Fruit fly (Drosophila melanogaster) whole organism, wandering third instar larva: Measurements from ENCODE around the gene CG8032.
A peak's percentile ranks its signal among the peaks of the same experiment; 100 is the strongest.

Experiments
- Abd-B ChIP-seq: fragments of >200 bp; optimal IDR thresholded peaks from 2 replicates; lab custom pipeline; 2017; ENCODE audit warnings: missing biosample characterization, missing genetic modification characterization
- CG32264 ChIP-seq: fragments of 200-800 bp; sonication (Bioruptor generic); optimal IDR thresholded peaks from 2 replicates; lab custom pipeline; 2016; ENCODE audit warnings: missing biosample characterization, missing genetic modification characterization
- Dfd ChIP-seq: fragments of >200 bp; optimal IDR thresholded peaks from 2 replicates; lab custom pipeline; 2017; ENCODE audit warnings: missing biosample characterization, missing genetic modification characterization
- GATAd ChIP-seq: sonication (Bioruptor generic); optimal IDR thresholded peaks from 2 replicates; lab custom pipeline; 2016; ENCODE audit warnings: missing biosample characterization, missing genetic modification characterization
- HLH106 ChIP-seq: fragments of 200-800 bp; optimal IDR thresholded peaks from 3 replicates; lab custom pipeline; 2019; ENCODE audit warnings: missing biosample characterization, mild to moderate bottlenecking, missing genetic modification characterization, moderate library complexity
- Hnf4 ChIP-seq: fragments of 200-800 bp; sonication (Bioruptor generic); optimal IDR thresholded peaks from 2 replicates; lab custom pipeline; 2016; ENCODE audit warnings: missing biosample characterization, mild to moderate bottlenecking, missing genetic modification characterization
- Hr78 ChIP-seq: fragments of >200 bp; optimal IDR thresholded peaks from 2 replicates; lab custom pipeline; 2017; ENCODE audit warnings: missing biosample characterization, missing genetic modification characterization
- Hr83 ChIP-seq: fragments of 200-300 bp; sonication (Bioruptor generic); optimal IDR thresholded peaks from 2 replicates; lab custom pipeline; 2016; ENCODE audit warnings: missing biosample characterization, mild to moderate bottlenecking, missing genetic modification characterization, moderate library complexity; ENCODE audit not compliant: poor library complexity, severe bottlenecking
- Jra ChIP-seq: sonication (Bioruptor generic); optimal IDR thresholded peaks from 2 replicates; lab custom pipeline; 2016; ENCODE audit warnings: missing biosample characterization, missing genetic modification characterization
- N ChIP-seq: fragments of >200 bp; optimal IDR thresholded peaks from 2 replicates; lab custom pipeline; 2018; ENCODE audit warnings: missing biosample characterization, missing external identifiers, missing genetic modification characterization
- OdsH ChIP-seq: fragments of 200-800 bp; sonication (Bioruptor generic); optimal IDR thresholded peaks from 2 replicates; lab custom pipeline; 2016; ENCODE audit warnings: missing biosample characterization, mild to moderate bottlenecking, missing genetic modification characterization
- Rel ChIP-seq, 2 experiments: fragments of 200-800 bp; sonication (Bioruptor generic) in 1 of 2; optimal IDR thresholded peaks; 2 replicates in 1 of 2; 3 replicates in 1 of 2; lab custom pipeline; 2016 to 2019; ENCODE audit warnings: mild to moderate bottlenecking in 2 of 2, missing biosample characterization in 2 of 2, missing genetic modification characterization in 2 of 2, moderate library complexity in 1 of 2
- Sp1 ChIP-seq: fragments of 200-800 bp; sonication (Bioruptor generic); optimal IDR thresholded peaks from 3 replicates; lab custom pipeline; 2019; ENCODE audit warnings: missing biosample characterization, mild to moderate bottlenecking, missing genetic modification characterization, moderate library complexity
- br ChIP-seq: fragments of 200-800 bp; sonication (Bioruptor generic); optimal IDR thresholded peaks from 2 replicates; lab custom pipeline; 2016; ENCODE audit warnings: missing biosample characterization, missing genetic modification characterization
- brk ChIP-seq: fragments of 200-800 bp; sonication (Bioruptor generic); optimal IDR thresholded peaks from 2 replicates; lab custom pipeline; 2016; ENCODE audit warnings: missing biosample characterization, mild to moderate bottlenecking, missing genetic modification characterization
- dl ChIP-seq, 2 experiments: fragments of 175-275, 200-275 bp in 1 of 2; fragments of 200-275 bp in 1 of 2; sonication (Bioruptor generic); optimal IDR thresholded peaks; lab custom pipeline; 2018; ENCODE audit warnings: mild to moderate bottlenecking in 2 of 2, missing biosample characterization in 2 of 2, missing genetic modification characterization in 2 of 2, moderate library complexity in 2 of 2; ENCODE audit not compliant: partially characterized antibody in 2 of 2, insufficient read depth in 1 of 2
- dmrt93B ChIP-seq: fragments of 200-800 bp; sonication (Bioruptor generic); optimal IDR thresholded peaks from 2 replicates; lab custom pipeline; 2018; ENCODE audit warnings: missing biosample characterization, mild to moderate bottlenecking, missing genetic modification characterization
- dsf ChIP-seq: sonication (Bioruptor generic); optimal IDR thresholded peaks from 2 replicates; lab custom pipeline; 2016; ENCODE audit warnings: missing biosample characterization, missing genetic modification characterization, borderline replicate concordance
- ey ChIP-seq: fragments of 200-800 bp; sonication (Bioruptor generic); optimal IDR thresholded peaks from 2 replicates; lab custom pipeline; 2016; ENCODE audit warnings: missing biosample characterization, missing genetic modification characterization
- foxo ChIP-seq, 2 experiments: fragments of 200-800 bp; sonication (Bioruptor generic); optimal IDR thresholded peaks; 2 replicates in 1 of 2; 3 replicates in 1 of 2; lab custom pipeline; 2016 to 2017; ENCODE audit warnings: missing biosample characterization in 2 of 2, missing genetic modification characterization in 2 of 2
- fru ChIP-seq: fragments of 200-800 bp; sonication (Bioruptor generic); optimal IDR thresholded peaks from 3 replicates; lab custom pipeline; 2016; ENCODE audit warnings: missing biosample characterization, mild to moderate bottlenecking, missing genetic modification characterization
- h ChIP-seq: fragments of 200-800 bp; sonication (Bioruptor generic); optimal IDR thresholded peaks from 3 replicates; lab custom pipeline; 2016; ENCODE audit warnings: missing biosample characterization, mild to moderate bottlenecking, missing genetic modification characterization
- lola ChIP-seq: fragments of >200 bp; optimal IDR thresholded peaks from 2 replicates; lab custom pipeline; 2017; ENCODE audit warnings: missing biosample characterization, missing genetic modification characterization
- psq ChIP-seq: fragments of 200-800 bp; sonication (Bioruptor generic); optimal IDR thresholded peaks from 3 replicates; lab custom pipeline; 2017; ENCODE audit warnings: missing biosample characterization, mild to moderate bottlenecking, missing genetic modification characterization, moderate library complexity
- rgr ChIP-seq: fragments of 200-800 bp; sonication (Bioruptor generic); optimal IDR thresholded peaks from 3 replicates; lab custom pipeline; 2016; ENCODE audit warnings: missing biosample characterization, mild to moderate bottlenecking, missing genetic modification characterization
- sage ChIP-seq: fragments of 200-800 bp; sonication (Bioruptor generic); optimal IDR thresholded peaks from 2 replicates; lab custom pipeline; 2016; ENCODE audit warnings: missing biosample characterization, mild to moderate bottlenecking, missing genetic modification characterization
- sv ChIP-seq: fragments of 200-800 bp; sonication (Bioruptor generic); optimal IDR thresholded peaks from 3 replicates; lab custom pipeline; 2016; ENCODE audit warnings: missing biosample characterization, missing genetic modification characterization
- woc ChIP-seq: sonication (Bioruptor generic); optimal IDR thresholded peaks from 2 replicates; lab custom pipeline; 2016; ENCODE audit warnings: missing biosample characterization, mild to moderate bottlenecking, missing genetic modification characterization

The CG8032 gene

DNA sequence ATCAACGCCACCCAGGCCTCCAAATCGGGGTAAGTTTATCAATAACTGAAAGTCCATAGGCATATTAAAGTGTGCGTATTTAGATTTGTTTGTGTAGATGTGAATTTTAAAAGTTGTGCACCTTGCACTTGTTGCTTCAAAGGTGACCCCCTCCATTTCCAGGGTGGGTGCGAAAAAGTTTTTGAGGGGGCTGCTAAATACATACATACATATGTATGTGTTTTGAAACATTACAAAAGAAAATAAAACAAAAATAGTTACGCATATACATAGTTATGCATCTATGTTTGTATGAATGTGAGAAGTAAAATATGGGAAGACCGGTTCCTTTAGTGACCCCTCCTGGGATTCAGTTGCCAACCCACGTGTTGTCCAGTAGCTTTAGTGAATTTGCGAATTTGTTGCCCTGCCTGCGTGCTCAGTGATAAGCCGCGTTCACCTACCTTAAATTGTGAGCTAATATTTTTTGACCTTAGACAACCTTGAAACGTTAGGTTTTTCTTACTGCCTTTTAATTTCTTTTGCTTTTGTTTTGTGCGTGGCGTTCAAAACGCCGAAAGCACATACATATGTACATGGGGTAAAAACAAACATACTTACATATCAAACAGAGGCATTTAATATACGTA is 6.1 kb downstream of the CG8032 start:
- TF ChIP-seq Rel (GFP tag; optimal IDR thresholded peaks at IDR 0.05; lab: Kevin White, UChicago) (peak; percentile 24), Rel (tag; optimal IDR thresholded peaks at IDR 0.05; lab: Kevin White, UChicago) (no peak), ey (peak; percentile 54), lola (GFP tag; lab: Kevin White, UChicago) (no peak), h (GFP tag; lab: Kevin White, UChicago) (peak; percentile 67), Hnf4 (GFP tag; lab: Kevin White, UChicago) (peak; percentile 29), foxo (GFP tag; optimal IDR thresholded peaks at IDR 0.05; lab: Kevin White, UChicago) (peak; percentile 8 to 48), br (GFP tag; lab: Kevin White, UChicago) (no peak), CG32264 (GFP tag; lab: Kevin White, UChicago) (peak; percentile 31), rgr (GFP tag; lab: Kevin White, UChicago) (peak; percentile 28)

DNA sequence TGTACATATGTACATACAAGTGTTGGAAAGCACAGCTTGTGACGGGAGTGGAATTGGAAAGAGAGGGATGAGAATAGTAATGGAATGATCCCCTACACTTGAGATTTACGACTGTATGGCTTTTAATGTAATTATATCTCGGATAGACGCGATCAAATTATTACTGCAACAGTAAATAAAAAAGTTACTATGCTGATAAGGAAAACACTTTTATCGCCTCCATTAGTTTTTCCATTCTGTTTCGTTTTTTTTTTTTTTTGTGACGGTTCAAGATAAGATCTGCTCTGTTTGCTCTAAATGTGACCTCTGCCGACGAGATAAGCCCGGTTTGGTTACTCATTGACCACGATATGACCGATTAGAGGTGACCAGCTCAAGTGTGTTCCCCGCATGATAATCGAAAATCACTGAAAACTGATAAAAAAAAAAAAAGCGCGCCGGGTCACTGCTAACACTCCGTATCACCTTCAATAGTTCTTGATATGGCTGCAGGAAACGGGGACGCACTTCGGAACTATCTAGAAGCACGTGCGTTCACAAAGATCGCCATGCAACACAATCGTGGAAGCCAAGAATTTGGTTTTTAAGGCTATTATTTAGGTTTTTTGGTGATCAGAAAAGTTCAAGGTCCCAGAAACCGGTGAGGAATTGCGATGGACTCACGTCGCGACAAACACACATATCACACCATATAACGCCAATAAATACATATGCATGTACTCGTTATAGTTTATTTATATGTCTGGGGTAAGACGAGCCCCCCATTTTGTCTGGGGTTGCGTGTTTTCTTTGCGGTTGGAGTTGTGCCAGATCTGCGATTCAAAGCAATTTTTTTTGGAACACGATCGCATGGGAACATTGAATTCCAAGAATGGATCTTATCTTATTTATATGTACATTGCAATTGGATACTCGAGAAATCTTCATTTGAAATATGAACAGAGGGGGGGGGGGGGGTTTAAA is 6.9 kb downstream of the CG8032 start, which contains the start of gene p:
TSS of gene p (minus strand) at position 156 of the 963 bp plus-strand sequence.
- TF ChIP-seq Hr83 (peak; percentile 9), brk (no peak), Dfd (GFP tag; lab: Kevin White, UChicago) (no peak), foxo (GFP tag; optimal IDR thresholded peaks at IDR 0.05; lab: Kevin White, UChicago) (peak in 1 of 2 experiments; percentile 62), fru (GFP tag; lab: Kevin White, UChicago) (peak; percentile 83), rgr (GFP tag; lab: Kevin White, UChicago) (peak; percentile 61), sv (GFP tag; lab: Kevin White, UChicago) (no peak), Hnf4 (GFP tag; lab: Kevin White, UChicago) (peak; percentile 21), br (GFP tag; lab: Kevin White, UChicago) (no peak), woc (GFP tag; lab: Kevin White, UChicago) (peak; percentile 55), ey (peak; percentile 1), Jra (GFP tag; lab: Kevin White, UChicago) (peak; percentile 18), dsf (peak; percentile 6), OdsH (GFP tag; lab: Kevin White, UChicago) (peak; percentile 47), h (GFP tag; lab: Kevin White, UChicago) (peak; percentile 33), sage (GFP tag; lab: Kevin White, UChicago) (peak; percentile 11)

DNA sequence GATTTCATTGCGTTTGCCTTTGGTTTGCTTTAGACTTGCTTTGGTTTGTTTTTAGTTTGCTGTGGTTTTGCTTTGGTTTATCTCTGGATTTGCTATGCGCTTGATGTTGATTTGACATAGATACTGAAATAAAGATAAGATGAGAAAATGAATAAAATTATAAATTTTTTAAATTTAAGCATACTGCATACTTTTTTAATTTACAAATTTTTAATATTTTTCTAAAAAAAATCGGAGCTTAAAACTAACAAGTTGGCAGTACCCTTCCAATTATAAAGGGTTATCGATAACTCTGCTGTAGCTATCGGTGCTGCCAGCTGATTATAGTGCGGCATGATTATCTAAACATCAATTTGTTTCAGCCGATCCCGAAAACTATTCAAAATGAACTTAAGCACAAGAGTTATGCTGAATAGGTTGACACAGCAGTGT is 9.9 kb downstream of the CG8032 start, which contains the start of gene mRpL19:
TSS of gene mRpL19 (plus strand) at position 307 of the 432 bp plus-strand sequence.
- TF ChIP-seq h (GFP tag; lab: Kevin White, UChicago) (peak; percentile 22), psq (GFP tag; lab: Kevin White, UChicago) (peak; percentile 15), Hnf4 (GFP tag; lab: Kevin White, UChicago) (peak; percentile 26), GATAd (GFP tag; lab: Kevin White, UChicago) (no peak), Jra (GFP tag; lab: Kevin White, UChicago) (no peak), sage (GFP tag; lab: Kevin White, UChicago) (peak; percentile 37), Sp1 (GFP tag; lab: Kevin White, UChicago) (peak; percentile 43), Abd-B (GFP tag; lab: Kevin White, UChicago) (no peak), Hr78 (no peak), HLH106 (peak; percentile 50), Rel (GFP tag; optimal IDR thresholded peaks at IDR 0.05; lab: Kevin White, UChicago) (no peak), Rel (tag; optimal IDR thresholded peaks at IDR 0.05; lab: Kevin White, UChicago) (peak; percentile 0), dl (GFP tag; optimal IDR thresholded peaks at IDR 0.05; lab: Kevin White, UChicago; ENCODE audit: insufficient read depth in 1 of 2, partially characterized antibody in 2 of 2) (no peak), lola (GFP tag; lab: Kevin White, UChicago) (no peak), woc (GFP tag; lab: Kevin White, UChicago) (peak; percentile 15), Dfd (GFP tag; lab: Kevin White, UChicago) (no peak), dmrt93B (GFP tag; lab: Kevin White, UChicago) (no peak), OdsH (GFP tag; lab: Kevin White, UChicago) (peak; percentile 31), CG32264 (GFP tag; lab: Kevin White, UChicago) (no peak), N (GFP tag; lab: Kevin White, UChicago) (no peak), fru (GFP tag; lab: Kevin White, UChicago) (peak; percentile 28), foxo (GFP tag; optimal IDR thresholded peaks at IDR 0.05; lab: Kevin White, UChicago) (peak in 1 of 2 experiments; percentile 45)
